Worm (Caenorhabditis elegans): ENCODE results near the gene nas-38.
A peak's percentile ranks its signal among the peaks of the same experiment; 100 is the strongest.

nas-38 gene

ce11 chrX:553420-553819, 4.5 kb upstream of the nas-38 start:
- TF ChIP-seq hlh-11 (tag; optimal IDR thresholded peaks at IDR 0.05), result peak; percentile 55
- TF ChIP-seq lsy-2 (tag; optimal IDR thresholded peaks at IDR 0.05), result no peak
- 0 out of 2 replicates have a peak, but pooled peaks have one; percentile 34 for TF ChIP-seq tra-1 (GFP tag; IDR thresholded peaks at IDR 0.05)
- peak; percentile 2 for TF ChIP-seq mes-2 (tag; optimal IDR thresholded peaks at IDR 0.05; ENCODE audit: poor library complexity, severe bottlenecking)
- TF ChIP-seq rbr-2 (tag; optimal IDR thresholded peaks at IDR 0.05), result no peak
- TF ChIP-seq egl-27 (tag; optimal IDR thresholded peaks at IDR 0.05), result no peak
- TF ChIP-seq spr-1 (tag; optimal IDR thresholded peaks at IDR 0.05), result no peak
- peak; percentile 80 for TF ChIP-seq nhr-28 (tag; optimal IDR thresholded peaks at IDR 0.05)
- TF ChIP-seq daf-16 (GFP tag; optimal IDR thresholded peaks at IDR 0.05), result no peak
- peak; percentile 66 for TF ChIP-seq daf-16 (tag; optimal IDR thresholded peaks at IDR 0.05)
- peak; percentile 39 for TF ChIP-seq nhr-77 (tag; optimal IDR thresholded peaks at IDR 0.05)
- TF ChIP-seq dve-1 (tag; optimal IDR thresholded peaks at IDR 0.05; ENCODE audit: insufficient read depth), result peak; percentile 63
- TF ChIP-seq dmd-6 (GFP tag; IDR thresholded peaks at IDR 0.05), result peak; percentile 60
- peak; percentile 28 for TF ChIP-seq mxl-3 (GFP tag; optimal IDR thresholded peaks at IDR 0.05)
- TF ChIP-seq jun-1 (tag; optimal IDR thresholded peaks at IDR 0.05), result no peak
- TF ChIP-seq zfp-2 (tag; optimal IDR thresholded peaks at IDR 0.05), result no peak
- peak; percentile 96 for TF ChIP-seq pqm-1 (tag; optimal IDR thresholded peaks at IDR 0.05)
- no peak for TF ChIP-seq madf-5 (GFP tag; IDR thresholded peaks at IDR 0.05)

- TF ChIP-seq jun-1 (tag; optimal IDR thresholded peaks at IDR 0.05) (no peak), pha-4 (GFP tag; IDR thresholded peaks at IDR 0.05) (no peak), pha-4 (tag; optimal IDR thresholded peaks at IDR 0.05) (no peak), Y75B8A.6 (GFP tag; IDR thresholded peaks at IDR 0.05) (no peak), ZK546.5 (tag; optimal IDR thresholded peaks at IDR 0.05) (no peak), attf-4 (tag; optimal IDR thresholded peaks at IDR 0.05) (no peak), nhr-111 (GFP tag; optimal IDR thresholded peaks at IDR 0.05) (no peak)
Observed at ce11 chrX:553875-554274, 4.1 kb upstream of the nas-38 start, which contains the start of gene F57C12.6. Gene F57C12.6, minus strand, starts transcription at chrX:553975.

ce11 chrX:555043-555791, 2.7 kb upstream of the nas-38 start:
- TF ChIP-seq hlh-30 (tag; optimal IDR thresholded peaks at IDR 0.05; ENCODE audit: insufficient read depth) (no peak), dpl-1 (GFP tag; optimal IDR thresholded peaks at IDR 0.05) (no peak), R02D3.7 (tag; optimal IDR thresholded peaks at IDR 0.05) (no peak), nhr-28 (tag; optimal IDR thresholded peaks at IDR 0.05) (peak; percentile 4), zag-1 (tag; optimal IDR thresholded peaks at IDR 0.05) (no peak), pqm-1 (tag; optimal IDR thresholded peaks at IDR 0.05) (peak; percentile 70), zfp-2 (tag; optimal IDR thresholded peaks at IDR 0.05) (no peak), daf-16 (GFP tag; optimal IDR thresholded peaks at IDR 0.05) (no peak), daf-16 (tag; optimal IDR thresholded peaks at IDR 0.05) (no peak), attf-4 (tag; optimal IDR thresholded peaks at IDR 0.05) (no peak), dmd-6 (GFP tag; IDR thresholded peaks at IDR 0.05) (peak; percentile 45; the same call in 1 of the 2 replicates), unc-62 (GFP tag; optimal IDR thresholded peaks at IDR 0.05 in 1 of 2) (peak in 1 of 2 experiments; percentile 92), unc-62 (tag; optimal IDR thresholded peaks at IDR 0.05) (no peak), T20F7.1 (GFP tag; optimal IDR thresholded peaks at IDR 0.05) (no peak), egl-43 (GFP tag; IDR thresholded peaks at IDR 0.05) (no peak), saeg-2 (GFP tag; IDR thresholded peaks at IDR 0.05) (no peak), nhr-102 (tag; optimal IDR thresholded peaks at IDR 0.05) (no peak), madf-9 (GFP tag; conservative IDR thresholded peaks at IDR 0.05) (no peak), ztf-11 (tag; optimal IDR thresholded peaks at IDR 0.05) (no peak), F44E2.7 (GFP tag; IDR thresholded peaks at IDR 0.05) (no peak), dmd-8 (GFP tag; IDR thresholded peaks at IDR 0.05) (no peak), nhr-11 (tag; optimal IDR thresholded peaks at IDR 0.05) (no peak), ztf-7 (tag; optimal IDR thresholded peaks at IDR 0.05) (no peak), hlh-11 (tag; optimal IDR thresholded peaks at IDR 0.05) (peak; percentile 28), snpc-1.2 (GFP tag; IDR thresholded peaks at IDR 0.05) (no peak), aha-1 (tag) (peak; percentile 41), zip-11 (GFP tag; IDR thresholded peaks at IDR 0.05) (no peak), Y105C5A.15 (GFP tag; IDR thresholded peaks at IDR 0.05) (no peak), F49E8.2 (tag; optimal IDR thresholded peaks at IDR 0.05; ENCODE audit: borderline replicate concordance) (no peak), php-3 (GFP tag; IDR thresholded peaks at IDR 0.05) (peak; percentile 66; the same call in 1 of the 2 replicates), egl-27 (tag; optimal IDR thresholded peaks at IDR 0.05) (no peak), skn-1 (tag; optimal IDR thresholded peaks at IDR 0.05) (no peak)

Data from whole organism, L4 larva.